Worm (Caenorhabditis elegans) whole organism, L2 larva: ENCODE measurements around the gene tmc-1.
A peak's percentile ranks its signal among the peaks of the same experiment; 100 is the strongest.

Source experiments
- C34F6.9 ChIP-seq: fragments of 150-350 bp; optimal IDR thresholded peaks from 2 replicates; lab custom pipeline; 2014; ENCODE audit warnings: missing biosample characterization, missing genetic modification characterization
- F13H6.1 ChIP-seq: sonication (generic microtip); optimal IDR thresholded peaks from 2 replicates; lab custom pipeline; 2016; ENCODE audit warnings: missing genetic modification characterization, missing compliant biosample characterization
- R02D3.7 ChIP-seq: fragments of 150-350 bp; optimal IDR thresholded peaks from 2 replicates; lab custom pipeline; 2014; ENCODE audit warnings: missing biosample characterization, missing genetic modification characterization
- Y55F3AM.14 ChIP-seq: fragments of 200-800 bp; sonication (Bioruptor generic); optimal IDR thresholded peaks from 2 replicates; lab custom pipeline; 2018; ENCODE audit warnings: mild to moderate bottlenecking, missing genetic modification characterization, missing compliant biosample characterization
- ZK546.5 ChIP-seq: sonication (generic microtip); optimal IDR thresholded peaks from 2 replicates; lab custom pipeline; 2017; ENCODE audit warnings: missing biosample characterization, missing genetic modification characterization
- alr-1 ChIP-seq: fragments of 150-350 bp; optimal IDR thresholded peaks from 2 replicates; lab custom pipeline; 2014; ENCODE audit warnings: missing biosample characterization, missing genetic modification characterization
- aly-2 ChIP-seq: fragments of 150-350 bp; optimal IDR thresholded peaks from 2 replicates; lab custom pipeline; 2014; ENCODE audit warnings: missing biosample characterization, missing genetic modification characterization
- ama-1 ChIP-seq: fragments of 150-350 bp; optimal IDR thresholded peaks from 2 replicates; lab custom pipeline; 2018; ENCODE audit warnings: inconsistent platforms
- ceh-16 ChIP-seq: fragments of 150-350 bp; optimal IDR thresholded peaks from 2 replicates; lab custom pipeline; 2014; ENCODE audit warnings: missing biosample characterization, missing genetic modification characterization
- ceh-82 ChIP-seq: fragments of 150-350 bp; optimal IDR thresholded peaks from 2 replicates; lab custom pipeline; 2014; ENCODE audit warnings: missing biosample characterization, missing genetic modification characterization
- crh-2 ChIP-seq: sonication (generic microtip); optimal IDR thresholded peaks from 2 replicates; lab custom pipeline; 2017; ENCODE audit warnings: missing biosample characterization, missing genetic modification characterization
- egl-27 ChIP-seq: sonication (generic microtip); optimal IDR thresholded peaks from 3 replicates; lab custom pipeline; 2017; ENCODE audit warnings: missing biosample characterization, missing genetic modification reagents, missing genetic modification characterization
- elt-1 ChIP-seq: fragments of 150-350 bp; optimal IDR thresholded peaks from 2 replicates; lab custom pipeline; 2014; ENCODE audit warnings: missing biosample characterization, missing genetic modification characterization
- elt-3 ChIP-seq: sonication (generic microtip); optimal IDR thresholded peaks from 2 replicates; lab custom pipeline; 2017; ENCODE audit warnings: missing biosample characterization, missing genetic modification characterization
- fos-1 ChIP-seq: fragments of 150-350 bp; optimal IDR thresholded peaks from 2 replicates; lab custom pipeline; 2014; ENCODE audit warnings: missing biosample characterization, missing genetic modification characterization
- gmeb-1 ChIP-seq: fragments of 150-350 bp; optimal IDR thresholded peaks from 2 replicates; lab custom pipeline; 2014; ENCODE audit warnings: missing biosample characterization, missing genetic modification characterization
- lin-13 ChIP-seq: fragments of 150-350 bp; optimal IDR thresholded peaks from 2 replicates; lab custom pipeline; 2014; ENCODE audit warnings: missing biosample characterization, missing genetic modification reagents, missing genetic modification characterization
- lin-39 ChIP-seq: fragments of 150-350 bp; optimal IDR thresholded peaks from 2 replicates; lab custom pipeline; 2014; ENCODE audit warnings: missing biosample characterization, missing genetic modification reagents, missing genetic modification characterization
- lsy-2 ChIP-seq, 2 experiments: fragments of 150-350 bp in 1 of 2; sonication (generic microtip) in 1 of 2; optimal IDR thresholded peaks; 2 replicates each; lab custom pipeline; 2014 to 2017; ENCODE audit warnings: missing biosample characterization in 2 of 2, missing genetic modification characterization in 2 of 2
- mab-5 ChIP-seq: fragments of 150-350 bp; optimal IDR thresholded peaks from 2 replicates; lab custom pipeline; 2014; ENCODE audit warnings: missing biosample characterization, missing genetic modification characterization
- mdl-1 ChIP-seq, 2 experiments: fragments of 150-350 bp in 1 of 2; sonication (generic microtip) in 1 of 2; optimal IDR thresholded peaks; 2 replicates each; lab custom pipeline; 2017; ENCODE audit warnings: missing biosample characterization in 2 of 2, missing genetic modification characterization in 2 of 2
- nhr-11 ChIP-seq: fragments of 150-350 bp; optimal IDR thresholded peaks from 2 replicates; lab custom pipeline; 2014; ENCODE audit warnings: missing biosample characterization, missing genetic modification characterization
- nhr-12 ChIP-seq: fragments of 150-350 bp; optimal IDR thresholded peaks from 2 replicates; lab custom pipeline; 2014; ENCODE audit warnings: missing biosample characterization, missing genetic modification characterization
- nhr-129 ChIP-seq: fragments of 150-350 bp; optimal IDR thresholded peaks from 2 replicates; lab custom pipeline; 2014; ENCODE audit warnings: missing biosample characterization, missing genetic modification characterization
- nhr-21 ChIP-seq: fragments of 150-350 bp; optimal IDR thresholded peaks from 2 replicates; lab custom pipeline; 2014; ENCODE audit warnings: missing biosample characterization, missing genetic modification characterization
- nhr-23 ChIP-seq: fragments of 150-350 bp; optimal IDR thresholded peaks from 2 replicates; lab custom pipeline; 2014; ENCODE audit warnings: missing biosample characterization, missing genetic modification reagents, missing genetic modification characterization
- nhr-237 ChIP-seq: fragments of 150-350 bp; optimal IDR thresholded peaks from 2 replicates; lab custom pipeline; 2014; ENCODE audit warnings: missing biosample characterization, missing genetic modification characterization
- nhr-25 ChIP-seq: fragments of 150-350 bp; sonication (generic microtip); optimal IDR thresholded peaks from 3 replicates; lab custom pipeline; 2014; ENCODE audit warnings: missing biosample characterization, missing genetic modification characterization
- nhr-6 ChIP-seq: fragments of 150-350 bp; optimal IDR thresholded peaks from 2 replicates; lab custom pipeline; 2014; ENCODE audit warnings: missing biosample characterization, missing genetic modification characterization
- nhr-77 ChIP-seq: fragments of 150-350 bp; optimal IDR thresholded peaks from 2 replicates; lab custom pipeline; 2014; ENCODE audit warnings: missing biosample characterization, missing genetic modification characterization
- peb-1 ChIP-seq: fragments of 150-350 bp; optimal IDR thresholded peaks from 2 replicates; lab custom pipeline; 2014; ENCODE audit warnings: missing biosample characterization, missing genetic modification characterization
- sem-4 ChIP-seq: fragments of 150-350 bp; optimal IDR thresholded peaks from 2 replicates; lab custom pipeline; 2014; ENCODE audit warnings: missing biosample characterization, missing genetic modification reagents, missing genetic modification characterization
- skn-1 ChIP-seq: sonication (generic microtip); optimal IDR thresholded peaks from 2 replicates; lab custom pipeline; 2017; ENCODE audit warnings: missing biosample characterization, missing genetic modification characterization
- sma-9 ChIP-seq, 2 experiments: fragments of 150-350 bp in 1 of 2; sonication (generic microtip) in 1 of 2; optimal IDR thresholded peaks; 2 replicates each; lab custom pipeline; 2014 to 2016; ENCODE audit warnings: missing genetic modification characterization in 2 of 2, mild to moderate bottlenecking in 1 of 2, missing biosample characterization in 1 of 2, missing compliant biosample characterization in 1 of 2, missing genetic modification reagents in 1 of 2, moderate library complexity in 1 of 2
- snpc-4 ChIP-seq: fragments of 150-350 bp; optimal IDR thresholded peaks from 2 replicates; lab custom pipeline; 2014; ENCODE audit warnings: missing biosample characterization, missing genetic modification characterization
- unc-39 ChIP-seq: fragments of 150-350 bp; optimal IDR thresholded peaks from 2 replicates; lab custom pipeline; 2014; ENCODE audit warnings: missing biosample characterization, missing genetic modification characterization
- unc-55 ChIP-seq: fragments of 150-350 bp; sonication (generic microtip); optimal IDR thresholded peaks from 3 replicates; lab custom pipeline; 2014; ENCODE audit warnings: missing biosample characterization, missing genetic modification reagents, missing genetic modification characterization
- unc-62 ChIP-seq: fragments of 150-350 bp; optimal IDR thresholded peaks from 2 replicates; lab custom pipeline; 2014; ENCODE audit warnings: missing biosample characterization, missing genetic modification reagents, missing genetic modification characterization
- zag-1 ChIP-seq: fragments of 150-350 bp; optimal IDR thresholded peaks from 2 replicates; lab custom pipeline; 2014; ENCODE audit warnings: missing biosample characterization, missing genetic modification characterization
- ztf-1 ChIP-seq: fragments of 200-800 bp; sonication (Bioruptor generic); conservative IDR thresholded peaks from 2 replicates; pipeline ENCODE4 v1.3.6; 2022; ENCODE audit warnings: missing genetic modification characterization, missing compliant biosample characterization
- ztf-11 ChIP-seq: sonication (generic microtip); optimal IDR thresholded peaks from 2 replicates; lab custom pipeline; 2017; ENCODE audit warnings: missing biosample characterization, missing genetic modification characterization

The tmc-1 gene

DNA sequence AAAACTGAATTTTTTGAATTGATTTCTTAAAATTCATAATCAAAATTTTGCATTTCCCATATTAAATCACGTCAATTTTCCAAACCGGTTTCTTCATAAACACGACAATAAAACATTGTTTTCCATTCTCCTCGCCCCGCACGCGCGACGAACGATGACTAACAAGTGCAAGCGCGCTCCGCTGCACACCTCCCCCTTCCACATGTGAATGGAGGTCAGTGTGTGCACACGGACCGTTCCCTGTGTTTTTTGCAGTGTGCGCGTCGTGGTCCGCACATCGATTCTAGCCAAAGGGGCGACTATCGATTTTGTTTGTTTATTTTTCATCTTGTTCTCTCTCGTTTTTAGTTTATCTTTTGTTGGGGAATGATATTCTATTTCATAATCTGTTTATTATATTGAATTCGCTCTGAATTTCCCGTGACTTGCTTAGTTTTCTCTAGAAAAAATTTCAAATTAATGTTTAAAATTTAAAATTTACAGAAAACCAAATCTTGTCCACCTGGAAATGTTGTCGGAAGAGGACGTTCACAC, 33.4 kb upstream of the tmc-1 start, which contains the start of gene snx-1 (continued):
- TF ChIP-seq ztf-11 (tag; lab: Kevin White, UChicago) (no peak), aly-2 (tag; lab: Kevin White, UChicago) (no peak), F13H6.1 (tag; lab: Kevin White, UChicago) (peak; percentile 23), ceh-82 (tag; lab: Kevin White, UChicago) (no peak), peb-1 (tag; lab: Kevin White, UChicago) (no peak), lsy-2 (tag; optimal IDR thresholded peaks at IDR 0.05; lab: Kevin White, UChicago) (peak in 1 of 2 experiments; percentile 24), crh-2 (tag; lab: Kevin White, UChicago) (peak; percentile 49), skn-1 (tag; lab: Kevin White, UChicago) (no peak), nhr-25 (tag; lab: Kevin White, UChicago) (peak; percentile 21), snpc-4 (no peak), Y55F3AM.14 (GFP tag; lab: Kevin White, UChicago) (no peak), unc-39 (tag; lab: Kevin White, UChicago) (no peak), sem-4 (no peak), ZK546.5 (tag; lab: Kevin White, UChicago) (no peak), nhr-6 (tag; lab: Kevin White, UChicago) (no peak), ama-1 (lab: Kevin White, UChicago) (no peak), nhr-11 (tag; lab: Kevin White, UChicago) (no peak)

DNA sequence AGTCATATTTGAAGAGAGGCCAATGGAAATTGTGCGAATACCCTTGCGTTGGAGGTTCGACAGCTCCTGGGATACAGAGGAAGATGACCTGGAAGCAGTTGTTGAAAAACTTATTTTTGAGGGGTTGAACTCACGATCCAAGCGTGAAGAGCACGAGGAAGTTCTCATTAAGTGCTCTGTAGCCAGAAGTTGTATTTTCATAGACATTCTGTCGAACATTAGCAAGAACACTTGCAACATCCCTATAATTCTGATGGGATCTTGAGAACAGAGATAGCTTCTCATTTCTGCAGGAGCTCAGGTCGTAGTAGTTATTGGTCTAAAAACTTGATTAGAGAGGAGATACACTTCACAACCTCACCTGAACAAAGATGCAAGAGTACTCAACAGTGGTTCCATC, 20.4 kb upstream of the tmc-1 start:
- TF ChIP-seq unc-55 (GFP tag; lab: Kevin White, UChicago) (no peak), egl-27 (tag; lab: Kevin White, UChicago) (no peak), C34F6.9 (tag; lab: Kevin White, UChicago) (no peak), F13H6.1 (tag; lab: Kevin White, UChicago) (no peak)

DNA sequence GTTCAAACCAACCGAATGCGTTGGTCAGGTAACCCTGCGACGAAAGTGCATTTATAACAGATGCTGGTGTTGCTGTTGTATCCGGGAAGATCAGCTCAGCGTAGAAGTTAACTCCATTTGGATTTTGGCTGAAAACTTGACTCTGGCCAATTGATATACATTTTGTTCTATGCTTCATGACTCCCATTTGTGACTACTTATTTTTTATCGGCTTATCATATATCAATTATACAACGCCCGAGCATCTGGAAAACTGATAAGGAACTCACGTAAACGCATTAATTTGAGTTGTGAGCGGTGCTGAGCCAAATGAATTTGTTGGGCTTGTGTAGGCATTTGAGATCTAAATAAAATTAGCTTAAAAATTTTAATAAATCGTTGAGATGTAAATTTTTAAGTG, 14.6 kb upstream of the tmc-1 start:
- TF ChIP-seq fos-1 (tag; lab: Kevin White, UChicago) (peak; percentile 40), lin-13 (GFP tag; lab: Kevin White, UChicago) (no peak)

DNA sequence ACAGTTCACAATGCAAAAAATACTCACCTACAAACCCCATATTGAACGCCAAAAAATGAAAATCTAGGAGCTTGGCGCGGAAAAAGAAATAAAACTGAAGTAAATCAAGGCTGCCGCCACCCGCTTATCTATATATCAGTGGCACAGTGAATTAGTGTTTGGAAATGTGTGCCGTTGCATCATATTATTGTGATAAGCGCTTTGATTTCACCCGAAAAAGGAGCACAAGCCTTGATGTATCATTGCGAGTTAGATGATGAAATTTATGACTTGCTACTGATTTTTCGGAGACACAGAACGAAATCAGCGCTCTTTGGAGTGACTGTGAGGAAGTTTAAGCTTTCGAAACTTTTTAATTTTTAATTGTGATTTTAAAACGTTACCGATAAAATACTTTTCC, 13.6 kb upstream of the tmc-1 start, which contains the start of the genes R193.2 and R193.6:
Gene R193.2 (minus strand): TSS at position 148 of the 400 bp plus-strand sequence.
Gene R193.6 (plus strand): TSS at position 350 of the 400 bp plus-strand sequence.
- TF ChIP-seq nhr-23 (tag; lab: Kevin White, UChicago) (no peak), nhr-129 (tag; lab: Kevin White, UChicago) (peak; percentile 95), skn-1 (tag; lab: Kevin White, UChicago) (no peak), zag-1 (tag; lab: Kevin White, UChicago) (no peak), R02D3.7 (tag; lab: Kevin White, UChicago) (no peak), elt-3 (tag; lab: Kevin White, UChicago) (no peak), gmeb-1 (peak; percentile 16), elt-1 (tag; lab: Kevin White, UChicago) (no peak), lsy-2 (tag; optimal IDR thresholded peaks at IDR 0.05; lab: Kevin White, UChicago) (no peak), ztf-1 (GFP tag; lab: Robert Waterston, UW) (no peak), unc-55 (GFP tag; lab: Kevin White, UChicago) (no peak), sma-9 (GFP tag; optimal IDR thresholded peaks at IDR 0.05; lab: Kevin White, UChicago) (peak; percentile 18), sma-9 (tag; optimal IDR thresholded peaks at IDR 0.05; lab: Kevin White, UChicago) (no peak), nhr-12 (tag; lab: Kevin White, UChicago) (no peak), ceh-16 (tag; lab: Kevin White, UChicago) (no peak), nhr-21 (tag; lab: Kevin White, UChicago) (no peak), F13H6.1 (tag; lab: Kevin White, UChicago) (no peak), snpc-4 (no peak), ceh-82 (tag; lab: Kevin White, UChicago) (no peak), unc-39 (tag; lab: Kevin White, UChicago) (no peak), nhr-77 (tag; lab: Kevin White, UChicago) (no peak), nhr-11 (tag; lab: Kevin White, UChicago) (no peak), fos-1 (tag; lab: Kevin White, UChicago) (peak; percentile 97), alr-1 (tag; lab: Kevin White, UChicago) (no peak), crh-2 (tag; lab: Kevin White, UChicago) (peak; percentile 72), aly-2 (tag; lab: Kevin White, UChicago) (no peak), nhr-237 (tag; lab: Kevin White, UChicago) (no peak), mdl-1 (tag; optimal IDR thresholded peaks at IDR 0.05; lab: Kevin White, UChicago) (no peak), lin-39 (tag; lab: Kevin White, UChicago) (no peak), mab-5 (tag; lab: Kevin White, UChicago) (no peak), ZK546.5 (tag; lab: Kevin White, UChicago) (no peak), unc-62 (no peak), C34F6.9 (tag; lab: Kevin White, UChicago) (no peak)
